Fruit fly (Drosophila melanogaster) whole organism, prepupa: ENCODE data around the gene CG11095.
A peak's percentile ranks its signal among the peaks of the same experiment; 100 is the strongest.

Source experiments
- Blimp-1 ChIP-seq: fragments of 200-800 bp; sonication (Bioruptor generic); optimal IDR thresholded peaks from 3 replicates; lab custom pipeline; 2017; ENCODE audit warnings: missing biosample characterization, missing genetic modification characterization, mild to moderate bottlenecking, moderate library complexity, missing genetic modification reagents
- CG10631 ChIP-seq: fragments of 200-800 bp; sonication (Bioruptor generic); optimal IDR thresholded peaks from 2 replicates; lab custom pipeline; 2016; ENCODE audit warnings: missing biosample characterization, missing genetic modification characterization
- CG11762 ChIP-seq: fragments of 200-800 bp; sonication (Bioruptor generic); optimal IDR thresholded peaks from 3 replicates; lab custom pipeline; 2016; ENCODE audit warnings: missing biosample characterization, missing genetic modification characterization; ENCODE audit not compliant: insufficient read depth
- CG11902 ChIP-seq: fragments of 200-800 bp; sonication (Bioruptor generic); optimal IDR thresholded peaks from 3 replicates; lab custom pipeline; 2016; ENCODE audit warnings: missing biosample characterization, missing genetic modification characterization
- CG15336 ChIP-seq: fragments of 200-800 bp; sonication (Bioruptor generic); IDR thresholded peaks from 2 replicates; pipeline ENCODE4 v1.3.6; 2022; ENCODE audit warnings: missing biosample characterization, missing genetic modification characterization
- CG3032 ChIP-seq: fragments of 200-800 bp; optimal IDR thresholded peaks from 2 replicates; lab custom pipeline; 2019; ENCODE audit warnings: missing biosample characterization, mild to moderate bottlenecking, missing genetic modification characterization, moderate library complexity
- CG31627 ChIP-seq: fragments of 200-800 bp; sonication (Bioruptor generic); optimal IDR thresholded peaks from 3 replicates; lab custom pipeline; 2016; ENCODE audit warnings: missing biosample characterization, missing genetic modification characterization
- CG34406 ChIP-seq: fragments of 200-800 bp; sonication (Bioruptor generic); optimal IDR thresholded peaks from 3 replicates; lab custom pipeline; 2016; ENCODE audit warnings: missing biosample characterization, missing genetic modification characterization
- CG3919 ChIP-seq: fragments of 200-800 bp; sonication (Bioruptor generic); optimal IDR thresholded peaks from 3 replicates; lab custom pipeline; 2016; ENCODE audit warnings: missing biosample characterization, missing genetic modification characterization
- CG6163 ChIP-seq: fragments of 200-800 bp; sonication (Bioruptor generic); IDR thresholded peaks from 3 replicates; pipeline ENCODE4 v1.3.6; 2022; ENCODE audit warnings: missing biosample characterization, missing genetic modification characterization
- CG6276 ChIP-seq: fragments of 200-800 bp; sonication (Bioruptor generic); optimal IDR thresholded peaks from 2 replicates; lab custom pipeline; 2017; ENCODE audit warnings: missing biosample characterization, mild to moderate bottlenecking, missing genetic modification characterization
- CG6792 ChIP-seq: fragments of 200-800 bp; sonication (Bioruptor generic); optimal IDR thresholded peaks from 3 replicates; lab custom pipeline; 2016; ENCODE audit warnings: missing biosample characterization, missing genetic modification characterization
- CG6854 ChIP-seq: fragments of 200-800 bp; sonication (Bioruptor generic); optimal IDR thresholded peaks from 2 replicates; lab custom pipeline; 2017; ENCODE audit warnings: missing biosample characterization, mild to moderate bottlenecking, missing genetic modification characterization
- CG7368 ChIP-seq: fragments of 200-800 bp; sonication (Bioruptor generic); optimal IDR thresholded peaks from 3 replicates; lab custom pipeline; 2016; ENCODE audit warnings: missing biosample characterization, missing genetic modification characterization
- CG8119 ChIP-seq: fragments of 200-800 bp; sonication (Bioruptor generic); IDR thresholded peaks from 3 replicates; pipeline ENCODE4 v1.3.6; 2022; ENCODE audit warnings: missing biosample characterization, missing genetic modification characterization
- CG8319 ChIP-seq: fragments of 200-800 bp; sonication (Bioruptor generic); optimal IDR thresholded peaks from 3 replicates; lab custom pipeline; 2016; ENCODE audit warnings: missing biosample characterization, missing genetic modification characterization
- CG8632 ChIP-seq: fragments of 200-800 bp; sonication (Bioruptor generic); optimal IDR thresholded peaks from 3 replicates; lab custom pipeline; 2016; ENCODE audit warnings: missing biosample characterization, missing genetic modification characterization
- CG9139 ChIP-seq: fragments of 200-800 bp; sonication (Bioruptor generic); optimal IDR thresholded peaks from 3 replicates; lab custom pipeline; 2017; ENCODE audit warnings: missing biosample characterization, mild to moderate bottlenecking, missing genetic modification characterization
- Eip78C ChIP-seq: fragments of 200-800 bp; sonication (Bioruptor generic); peaks from one replicate; lab custom pipeline; 2016; ENCODE audit warnings: missing biosample characterization, missing genetic modification characterization
- Eip93F ChIP-seq: fragments of 200-800 bp; sonication (Bioruptor generic); optimal IDR thresholded peaks from 2 replicates; lab custom pipeline; 2016; ENCODE audit warnings: missing biosample characterization, mild to moderate bottlenecking, missing genetic modification characterization
- Ets96B ChIP-seq: fragments of 200-800 bp; optimal IDR thresholded peaks from 2 replicates; lab custom pipeline; 2019; ENCODE audit warnings: missing biosample characterization, mild to moderate bottlenecking, missing genetic modification characterization, moderate library complexity
- Gug ChIP-seq: fragments of 200-800 bp; sonication (Bioruptor generic); IDR thresholded peaks from 2 replicates; pipeline ENCODE4 v1.3.6; 2022; ENCODE audit warnings: missing biosample characterization, missing genetic modification characterization
- Hr38 ChIP-seq: sonication (Bioruptor generic); optimal IDR thresholded peaks from 2 replicates; lab custom pipeline; 2016; ENCODE audit warnings: missing biosample characterization, missing genetic modification characterization
- Hr39 ChIP-seq: fragments of 200-800 bp; sonication (Bioruptor generic); optimal IDR thresholded peaks from 2 replicates; lab custom pipeline; 2016; ENCODE audit warnings: missing biosample characterization, missing genetic modification characterization
- Hr4 ChIP-seq: fragments of 200-800 bp; sonication (Bioruptor generic); optimal IDR thresholded peaks from 3 replicates; lab custom pipeline; 2016; ENCODE audit warnings: missing biosample characterization, missing genetic modification characterization
- Lpt ChIP-seq: fragments of 200-800 bp; sonication (Bioruptor generic); optimal IDR thresholded peaks from 3 replicates; lab custom pipeline; 2016; ENCODE audit warnings: missing biosample characterization, missing genetic modification characterization
- Met ChIP-seq: fragments of 200-800 bp; sonication (Bioruptor generic); optimal IDR thresholded peaks from 3 replicates; lab custom pipeline; 2016; ENCODE audit warnings: missing biosample characterization, missing genetic modification characterization
- OdsH ChIP-seq: fragments of 200-800 bp; sonication (Bioruptor generic); optimal IDR thresholded peaks from 3 replicates; lab custom pipeline; 2016; ENCODE audit warnings: missing biosample characterization, missing genetic modification characterization
- Smox ChIP-seq: fragments of 200-800 bp; sonication (Bioruptor generic); optimal IDR thresholded peaks from 3 replicates; lab custom pipeline; 2016; ENCODE audit warnings: missing biosample characterization, missing genetic modification characterization
- Sox102F ChIP-seq: fragments of 200-800 bp; sonication (Bioruptor generic); optimal IDR thresholded peaks from 2 replicates; lab custom pipeline; 2016; ENCODE audit warnings: missing biosample characterization, mild to moderate bottlenecking, missing genetic modification characterization
- Sox15 ChIP-seq: fragments of 200-800 bp; sonication (Bioruptor generic); optimal IDR thresholded peaks from 3 replicates; lab custom pipeline; 2016; ENCODE audit warnings: missing biosample characterization, missing genetic modification characterization
- cyc ChIP-seq: fragments of 200-800 bp; sonication (Bioruptor generic); optimal IDR thresholded peaks from 3 replicates; lab custom pipeline; 2016; ENCODE audit warnings: missing biosample characterization, missing genetic modification characterization
- dsx ChIP-seq: fragments of 200-800 bp; optimal IDR thresholded peaks from 3 replicates; lab custom pipeline; 2019; ENCODE audit warnings: missing biosample characterization, mild to moderate bottlenecking, missing genetic modification characterization, moderate library complexity; ENCODE audit not compliant: poor library complexity, severe bottlenecking
- esn ChIP-seq: fragments of 200-800 bp; sonication (Bioruptor generic); optimal IDR thresholded peaks from 2 replicates; lab custom pipeline; 2016; ENCODE audit warnings: missing biosample characterization, mild to moderate bottlenecking, missing genetic modification characterization, moderate library complexity
- fd59A ChIP-seq: fragments of 200-800 bp; sonication (Bioruptor generic); optimal IDR thresholded peaks from 2 replicates; lab custom pipeline; 2017; ENCODE audit warnings: missing biosample characterization, mild to moderate bottlenecking, missing genetic modification characterization, missing genetic modification reagents
- fd85E ChIP-seq: fragments of 200-800 bp; sonication (Bioruptor generic); optimal IDR thresholded peaks from 3 replicates; lab custom pipeline; 2016; ENCODE audit warnings: missing biosample characterization, missing genetic modification characterization
- fkh ChIP-seq: fragments of 200-800 bp; sonication (Bioruptor generic); optimal IDR thresholded peaks from 3 replicates; lab custom pipeline; 2017; ENCODE audit warnings: missing biosample characterization, mild to moderate bottlenecking, missing genetic modification characterization, moderate library complexity
- lz ChIP-seq: fragments of 200-800 bp; sonication (Bioruptor generic); optimal IDR thresholded peaks from 3 replicates; lab custom pipeline; 2016; ENCODE audit warnings: missing biosample characterization, missing genetic modification characterization
- pdm3 ChIP-seq: fragments of 200-800 bp; sonication (Bioruptor generic); optimal IDR thresholded peaks from 3 replicates; lab custom pipeline; 2016; ENCODE audit warnings: missing biosample characterization, missing genetic modification characterization
- salr ChIP-seq, 2 experiments: fragments of 200-800 bp; sonication (Bioruptor generic); optimal IDR thresholded peaks; 3 replicates each; lab custom pipeline; 2016 to 2018; ENCODE audit warnings: missing biosample characterization in 2 of 2, missing genetic modification characterization in 2 of 2, mild to moderate bottlenecking in 1 of 2
- spab ChIP-seq: fragments of 200-800 bp; sonication (Bioruptor generic); optimal IDR thresholded peaks from 2 replicates; lab custom pipeline; 2017; ENCODE audit warnings: missing biosample characterization, mild to moderate bottlenecking, missing genetic modification characterization, missing genetic modification reagents
- svp ChIP-seq: fragments of 200-800 bp; sonication (Bioruptor generic); peaks from one replicate; lab custom pipeline; 2016; ENCODE audit warnings: missing biosample characterization, missing genetic modification characterization
- vri ChIP-seq: fragments of 200-800 bp; sonication (Bioruptor generic); optimal IDR thresholded peaks from 3 replicates; lab custom pipeline; 2016; ENCODE audit warnings: missing biosample characterization, mild to moderate bottlenecking, missing genetic modification characterization

CG11095 gene

DNA sequence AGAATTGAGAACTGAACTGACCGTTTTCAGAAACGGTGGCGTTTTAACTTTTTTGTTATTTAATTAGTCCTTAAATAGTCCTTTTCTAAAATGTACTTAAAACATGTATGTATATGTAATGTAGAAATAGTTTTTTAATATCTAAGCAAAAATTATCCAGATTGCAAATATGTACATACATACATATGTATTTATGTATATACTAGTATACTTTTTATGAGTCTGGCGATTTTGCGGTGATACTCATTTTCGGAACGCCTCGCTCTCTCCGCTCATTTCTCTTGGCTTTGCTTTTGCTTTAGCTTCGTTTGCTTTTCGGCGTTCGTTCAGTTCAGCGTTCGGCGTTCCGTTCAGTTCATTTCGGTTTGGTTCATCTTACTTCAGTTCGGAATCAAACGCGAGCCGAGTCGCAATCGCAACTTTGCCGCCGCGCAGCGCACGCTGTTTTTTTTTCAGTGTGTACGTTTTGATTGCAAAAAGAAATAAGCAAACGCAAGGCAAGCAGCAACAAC, 49.1 kb upstream of the CG11095 start, which contains the start of gene rdgB (continued):
- TF ChIP-seq CG15336 (GFP tag; lab: Robert Waterston, UW) = peak; percentile 78
- peak; percentile 77 for TF ChIP-seq Blimp-1 (GFP tag; lab: Kevin White, UChicago)
- TF ChIP-seq OdsH (GFP tag; lab: Kevin White, UChicago) = peak; percentile 84
- peak; percentile 32 for TF ChIP-seq CG9139 (GFP tag; lab: Kevin White, UChicago)
- peak in 1 of 2 experiments; percentile 93 for TF ChIP-seq salr (GFP tag; optimal IDR thresholded peaks at IDR 0.05; lab: Kevin White, UChicago)
- TF ChIP-seq pdm3 (GFP tag; lab: Kevin White, UChicago) = peak; percentile 85
- peak; percentile 82 for TF ChIP-seq Met (GFP tag; lab: Kevin White, UChicago)
- peak; percentile 68; the same call in 2 of the 3 replicates for TF ChIP-seq CG6163 (GFP tag; lab: Robert Waterston, UW)
- TF ChIP-seq Lpt (GFP tag; lab: Kevin White, UChicago) = peak; percentile 81
- peak; percentile 94 for TF ChIP-seq Eip78C (GFP tag; lab: Kevin White, UChicago)
- TF ChIP-seq CG8119 (GFP tag; lab: Robert Waterston, UW) = peak; percentile 80
- peak; percentile 83 for TF ChIP-seq Smox (GFP tag; lab: Kevin White, UChicago)
- peak; percentile 54 for TF ChIP-seq CG8319 (GFP tag; lab: Kevin White, UChicago)
- peak; percentile 80 for TF ChIP-seq CG34406 (GFP tag; lab: Kevin White, UChicago)
- TF ChIP-seq CG7368 (GFP tag; lab: Kevin White, UChicago) = peak; percentile 11
- peak; percentile 84 for TF ChIP-seq Sox15 (GFP tag; lab: Kevin White, UChicago)
- peak; percentile 79 for TF ChIP-seq Sox102F (GFP tag; lab: Kevin White, UChicago)
- peak; percentile 53 for TF ChIP-seq Eip93F (GFP tag; lab: Kevin White, UChicago)
- peak; percentile 83 for TF ChIP-seq CG3032
- peak; percentile 73 for TF ChIP-seq Hr39 (GFP tag; lab: Kevin White, UChicago)
- TF ChIP-seq spab (GFP tag; lab: Kevin White, UChicago) = peak; percentile 69
- peak; percentile 71 for TF ChIP-seq Ets96B (tag; lab: Kevin White, UChicago)

DNA sequence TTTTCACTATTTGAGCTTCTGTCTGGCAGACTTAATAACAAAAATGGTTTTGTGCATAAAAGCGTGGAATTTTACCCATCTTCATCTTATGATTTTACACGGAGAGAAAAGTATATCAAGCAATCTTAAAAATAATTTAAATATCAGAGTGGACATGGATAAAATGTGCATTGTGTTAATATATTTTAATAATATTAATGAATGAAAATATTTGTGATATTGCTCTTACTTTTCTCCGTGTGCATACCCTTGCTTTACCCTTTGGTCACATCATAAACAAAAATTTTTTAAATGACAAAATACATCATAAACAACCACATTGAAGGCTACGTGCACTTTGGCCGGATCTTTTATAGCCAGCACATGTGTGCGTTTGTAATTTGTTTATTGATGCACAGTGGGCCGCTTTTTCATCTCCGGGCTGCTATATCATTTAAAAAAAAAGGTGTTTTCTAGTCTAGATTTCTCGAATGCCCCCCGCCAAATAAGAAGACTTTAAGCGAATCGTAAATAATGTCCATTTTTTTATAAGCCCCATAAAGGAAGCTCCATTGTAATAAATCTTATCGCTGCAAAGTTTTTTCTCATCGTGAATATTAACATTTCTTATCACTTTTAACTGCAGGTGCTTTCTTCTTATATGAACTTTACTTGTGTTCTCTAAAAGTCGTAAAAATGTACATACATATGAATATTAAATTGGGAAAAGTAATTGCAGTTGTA, 46.9 kb upstream of the CG11095 start:
- TF ChIP-seq fkh (GFP tag; lab: Kevin White, UChicago) = no peak
- peak; percentile 8 for TF ChIP-seq CG6792 (GFP tag; lab: Kevin White, UChicago)
- TF ChIP-seq svp (GFP tag; lab: Kevin White, UChicago) = peak; percentile 82
- TF ChIP-seq CG31627 (GFP tag; lab: Kevin White, UChicago) = peak; percentile 7
- TF ChIP-seq pdm3 (GFP tag; lab: Kevin White, UChicago) = peak; percentile 54
- peak; percentile 62 for TF ChIP-seq esn (GFP tag; lab: Kevin White, UChicago)
- TF ChIP-seq fd85E (GFP tag; lab: Kevin White, UChicago) = no peak
- peak; percentile 63 for TF ChIP-seq CG8119 (GFP tag; lab: Robert Waterston, UW)
- no peak for TF ChIP-seq CG8632 (GFP tag; lab: Kevin White, UChicago)
- TF ChIP-seq spab (GFP tag; lab: Kevin White, UChicago) = peak; percentile 21
- peak; percentile 61 for TF ChIP-seq vri
- TF ChIP-seq Hr39 (GFP tag; lab: Kevin White, UChicago) = peak; percentile 40
- TF ChIP-seq OdsH (GFP tag; lab: Kevin White, UChicago) = peak; percentile 60
- peak; percentile 37 for TF ChIP-seq Met (GFP tag; lab: Kevin White, UChicago)
- TF ChIP-seq Hr38 (GFP tag; lab: Kevin White, UChicago) = no peak
- TF ChIP-seq CG11762 = no peak
- TF ChIP-seq Eip78C (GFP tag; lab: Kevin White, UChicago) = peak; percentile 73
- peak; percentile 31 for TF ChIP-seq CG34406 (GFP tag; lab: Kevin White, UChicago)
- peak; percentile 31 for TF ChIP-seq Smox (GFP tag; lab: Kevin White, UChicago)
- TF ChIP-seq Ets96B (tag; lab: Kevin White, UChicago) = peak; percentile 35
- peak; percentile 28 for TF ChIP-seq CG3032
- TF ChIP-seq CG3919 (GFP tag; lab: Kevin White, UChicago) = peak; percentile 53
- peak; percentile 56 for TF ChIP-seq Hr4
- TF ChIP-seq Gug (GFP tag; lab: Robert Waterston, UW) = 0 out of 2 replicates have a peak, but pooled peaks have one; percentile 11
- peak; percentile 67; the same call in 1 of the 3 replicates for TF ChIP-seq CG6163 (GFP tag; lab: Robert Waterston, UW)
- peak; percentile 13 for TF ChIP-seq Lpt (GFP tag; lab: Kevin White, UChicago)
- TF ChIP-seq dsx (GFP tag; lab: Kevin White, UChicago) = no peak
- no peak for TF ChIP-seq cyc
- TF ChIP-seq salr (GFP tag; optimal IDR thresholded peaks at IDR 0.05; lab: Kevin White, UChicago) = peak in 1 of 2 experiments; percentile 50
- TF ChIP-seq Sox15 (GFP tag; lab: Kevin White, UChicago) = no peak
- no peak for TF ChIP-seq CG9139 (GFP tag; lab: Kevin White, UChicago)
- no peak for TF ChIP-seq CG6854 (GFP tag; lab: Kevin White, UChicago)
- peak; percentile 47 for TF ChIP-seq CG6276
- TF ChIP-seq CG15336 (GFP tag; lab: Robert Waterston, UW) = peak; percentile 75
- no peak for TF ChIP-seq CG11902
- no peak for TF ChIP-seq fd59A (GFP tag; lab: Kevin White, UChicago)
- TF ChIP-seq lz = no peak
- peak; percentile 31 for TF ChIP-seq CG10631 (GFP tag; lab: Kevin White, UChicago)
- TF ChIP-seq CG8319 (GFP tag; lab: Kevin White, UChicago) = no peak
